Worm (Caenorhabditis elegans) whole organism, L4 larva: Measurements from ENCODE around the gene T26C5.3.

Experiments
- ceh-82 ChIP-seq: sonication (generic microtip); optimal IDR thresholded peaks from 2 replicates; lab custom pipeline; 2017; ENCODE audit warnings: missing biosample characterization, missing genetic modification characterization
- dpl-1 ChIP-seq: fragments of 150-350 bp; optimal IDR thresholded peaks from 2 replicates; lab custom pipeline; 2014; ENCODE audit warnings: missing biosample characterization, missing genetic modification reagents, missing genetic modification characterization
- lim-7 ChIP-seq: fragments of 200-800 bp; sonication (Bioruptor generic); IDR thresholded peaks from 2 replicates; pipeline ENCODE4 v1.3.6; 2022; ENCODE audit warnings: missing genetic modification characterization, missing compliant biosample characterization
- mxl-2 ChIP-seq: fragments of 200-800 bp; sonication (Bioruptor generic); conservative IDR thresholded peaks from 2 replicates; pipeline ENCODE4 v1.3.6; 2022; ENCODE audit warnings: missing genetic modification reagents, missing genetic modification characterization, missing compliant biosample characterization
- mxl-3 ChIP-seq: fragments of 200-800 bp; sonication (Bioruptor generic); optimal IDR thresholded peaks from 2 replicates; lab custom pipeline; 2018; ENCODE audit warnings: mild to moderate bottlenecking, missing genetic modification characterization, missing compliant biosample characterization
- nhr-42 ChIP-seq: fragments of 200-800 bp; sonication (Bioruptor generic); IDR thresholded peaks from 2 replicates; pipeline ENCODE4 v1.3.6; 2022; ENCODE audit warnings: missing genetic modification characterization, missing compliant biosample characterization
- nhr-77 ChIP-seq: fragments of 150-350 bp; optimal IDR thresholded peaks from 2 replicates; lab custom pipeline; 2014; ENCODE audit warnings: missing biosample characterization, missing genetic modification characterization
- unc-39 ChIP-seq: sonication (generic microtip); optimal IDR thresholded peaks from 2 replicates; lab custom pipeline; 2017; ENCODE audit warnings: missing biosample characterization, missing genetic modification characterization

ce11 chrII:9277153-9277552, 40.8 kb downstream of the T26C5.3 start:
- no peak for TF ChIP-seq unc-39
- TF ChIP-seq ceh-82 (tag; lab: Kevin White, UChicago) = no peak
- TF ChIP-seq nhr-42 = no peak
- TF ChIP-seq dpl-1 (GFP tag; lab: Kevin White, UChicago) = no peak
- no peak for TF ChIP-seq mxl-3 (GFP tag; lab: Kevin White, UChicago)
- TF ChIP-seq nhr-77 (tag; lab: Kevin White, UChicago) = no peak
- no peak for TF ChIP-seq lim-7 (GFP tag; lab: Robert Waterston, UW)
- no peak for TF ChIP-seq mxl-2 (GFP tag; lab: Robert Waterston, UW)
